Worm (Caenorhabditis elegans) whole organism, midembryonic: ENCODE data around the gene unc-46.

Experiments
- flt-1 ChIP-seq: fragments of 200-800 bp; sonication (Bioruptor generic); IDR thresholded peaks from 2 replicates; pipeline ENCODE4 v1.3.6; 2022; ENCODE audit warnings: missing genetic modification characterization, missing compliant biosample characterization
- klf-2 ChIP-seq: fragments of 200-800 bp; sonication (Bioruptor generic); conservative IDR thresholded peaks from 2 replicates; pipeline ENCODE4 v1.3.6; 2022; ENCODE audit warnings: missing genetic modification reagents, missing genetic modification characterization, missing compliant biosample characterization
- ref-1 ChIP-seq: fragments of 200-800 bp; sonication (Bioruptor generic); conservative IDR thresholded peaks from 2 replicates; pipeline ENCODE4 v1.3.6; 2022; ENCODE audit warnings: missing genetic modification reagents, missing genetic modification characterization, missing compliant biosample characterization
- tab-1 ChIP-seq: fragments of 200-800 bp; sonication (Bioruptor generic); IDR thresholded peaks from 2 replicates; pipeline ENCODE4 v1.3.6; 2022; ENCODE audit warnings: missing genetic modification characterization, missing compliant biosample characterization

- TF ChIP-seq tab-1 (GFP tag; lab: Robert Waterston, UW) = no peak
- no peak for TF ChIP-seq flt-1 (GFP tag; lab: Robert Waterston, UW)
- no peak for TF ChIP-seq klf-2 (GFP tag; lab: Robert Waterston, UW)
- TF ChIP-seq ref-1 = no peak
Measured at ce11 chrV:5132441-5132840, 33.6 kb upstream of the unc-46 start, which contains the start of gene F14F9.4.
